Fruit fly (Drosophila melanogaster): ENCODE measurements around the gene qua.

DNA sequence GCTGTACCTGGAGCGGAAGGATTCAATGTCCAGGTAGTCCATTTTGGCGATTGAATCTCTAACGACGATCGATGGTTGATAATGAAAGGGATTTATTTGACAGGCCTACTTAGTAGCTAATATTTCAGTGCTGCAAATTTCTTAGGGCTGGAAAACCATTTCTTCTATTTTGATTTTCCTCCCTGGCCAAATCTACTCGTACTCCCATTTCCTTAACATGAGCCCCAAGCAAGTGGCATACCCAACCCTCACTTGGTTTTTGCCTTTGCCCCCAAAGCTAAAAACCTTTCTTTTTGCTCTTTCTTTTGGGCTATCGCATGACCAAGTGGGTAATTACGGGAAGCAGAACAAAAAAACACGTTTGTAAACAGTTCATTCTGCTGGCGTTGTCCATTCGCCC, 1.7 kb upstream of the qua start, which contains the start of gene CG15142:
- no peak for TF ChIP-seq Abd-B (GFP tag; optimal IDR thresholded peaks at IDR 0.05)
- TF ChIP-seq Dfd (GFP tag; optimal IDR thresholded peaks at IDR 0.05) = no peak
- TF ChIP-seq dl (GFP tag; optimal IDR thresholded peaks at IDR 0.05; ENCODE audit: insufficient read depth in 1 of 2, partially characterized antibody in 2 of 2) = no peak
- no peak for TF ChIP-seq fru (GFP tag; optimal IDR thresholded peaks at IDR 0.05)
- TF ChIP-seq Hr78 (GFP tag; optimal IDR thresholded peaks at IDR 0.05) = no peak
- no peak for TF ChIP-seq psq (GFP tag; optimal IDR thresholded peaks at IDR 0.05)

All from whole organism, wandering third instar larva.